Fruit fly (Drosophila melanogaster) whole organism, embryonic: Measurements from ENCODE around the gene Inx5.
A peak's percentile ranks its signal among the peaks of the same experiment; 100 is the strongest.

Experiments
- B-H1 ChIP-seq: fragments of 200-800 bp; sonication (Bioruptor generic); IDR thresholded peaks from 3 replicates; pipeline ENCODE4 v1.3.6; 2022; ENCODE audit warnings: missing biosample characterization, missing genetic modification characterization
- Bteb2 ChIP-seq: fragments of 200-800 bp; sonication (Bioruptor generic); optimal IDR thresholded peaks from 2 replicates; lab custom pipeline; 2016; ENCODE audit warnings: missing biosample characterization, missing genetic modification characterization
- CG10267 ChIP-seq: fragments of 200-800 bp; sonication (Bioruptor generic); optimal IDR thresholded peaks from 2 replicates; lab custom pipeline; 2018; ENCODE audit warnings: missing biosample characterization, mild to moderate bottlenecking, missing genetic modification characterization, moderate library complexity
- CG10366 ChIP-seq: fragments of 200-800 bp; sonication (Bioruptor generic); IDR thresholded peaks from 2 replicates; pipeline ENCODE4 v1.3.6; 2022; ENCODE audit warnings: missing biosample characterization, missing genetic modification characterization
- CG12391 ChIP-seq: fragments of 200-800 bp; sonication (Bioruptor generic); optimal IDR thresholded peaks from 3 replicates; lab custom pipeline; 2018; ENCODE audit warnings: missing biosample characterization, mild to moderate bottlenecking, missing genetic modification characterization, moderate library complexity
- CG13296 ChIP-seq: fragments of 200-800 bp; sonication (Bioruptor generic); optimal IDR thresholded peaks from 3 replicates; lab custom pipeline; 2018; ENCODE audit warnings: missing biosample characterization, mild to moderate bottlenecking, missing genetic modification characterization
- CG14667 ChIP-seq: fragments of 200-800 bp; sonication (Bioruptor generic); IDR thresholded peaks from 2 replicates; pipeline ENCODE4 v1.3.6; 2022; ENCODE audit warnings: missing biosample characterization, missing genetic modification characterization
- CG14860 ChIP-seq: fragments of 200-800 bp; sonication (Bioruptor generic); IDR thresholded peaks from 3 replicates; pipeline ENCODE4 v1.3.6; 2022; ENCODE audit warnings: missing biosample characterization, missing genetic modification characterization; ENCODE audit not compliant: partially characterized antibody
- CG15073 ChIP-seq: fragments of 200-800 bp; sonication (Bioruptor generic); optimal IDR thresholded peaks from 2 replicates; lab custom pipeline; 2016; ENCODE audit warnings: missing biosample characterization, missing genetic modification characterization
- CG16815 ChIP-seq: fragments of 200-800 bp; sonication (Bioruptor generic); optimal IDR thresholded peaks from 3 replicates; lab custom pipeline; 2017; ENCODE audit warnings: missing biosample characterization, mild to moderate bottlenecking, missing genetic modification characterization
- CG2199 ChIP-seq: fragments of 200-800 bp; sonication (Bioruptor generic); IDR thresholded peaks from 3 replicates; pipeline ENCODE4 v1.3.6; 2022; ENCODE audit warnings: missing biosample characterization, missing genetic modification characterization
- CG2678 ChIP-seq: fragments of 200-800 bp; sonication (Bioruptor generic); optimal IDR thresholded peaks from 3 replicates; lab custom pipeline; 2019; ENCODE audit warnings: missing biosample characterization, mild to moderate bottlenecking, missing genetic modification characterization, moderate library complexity
- CG2712 ChIP-seq: fragments of 200-800 bp; optimal IDR thresholded peaks from 3 replicates; lab custom pipeline; 2019; ENCODE audit warnings: missing biosample characterization, mild to moderate bottlenecking, missing genetic modification characterization, moderate library complexity
- CG2875 ChIP-seq: fragments of 200-800 bp; sonication (Bioruptor generic); optimal IDR thresholded peaks from 2 replicates; lab custom pipeline; 2017; ENCODE audit warnings: missing biosample characterization, mild to moderate bottlenecking, missing genetic modification characterization, missing genetic modification reagents
- CG30020 ChIP-seq: fragments of 200-800 bp; optimal IDR thresholded peaks from 2 replicates; lab custom pipeline; 2019; ENCODE audit warnings: missing biosample characterization, mild to moderate bottlenecking, missing genetic modification characterization, moderate library complexity
- CG3065 ChIP-seq: fragments of 200-800 bp; sonication (Bioruptor generic); optimal IDR thresholded peaks from 2 replicates; lab custom pipeline; 2016; ENCODE audit warnings: missing biosample characterization, missing genetic modification characterization
- CG4730 ChIP-seq: fragments of 200-800 bp; sonication (Bioruptor generic); IDR thresholded peaks from 2 replicates; pipeline ENCODE4 v1.3.6; 2022; ENCODE audit warnings: missing biosample characterization, missing genetic modification characterization
- CG5180 ChIP-seq: fragments of 200-800 bp; sonication (Bioruptor generic); optimal IDR thresholded peaks from 3 replicates; lab custom pipeline; 2017; ENCODE audit warnings: missing biosample characterization, missing genetic modification characterization, mild to moderate bottlenecking, moderate library complexity, missing genetic modification reagents
- CG7839 ChIP-seq: fragments of 200-800 bp; sonication (Bioruptor generic); optimal IDR thresholded peaks from 3 replicates; lab custom pipeline; 2018; ENCODE audit warnings: missing biosample characterization, mild to moderate bottlenecking, missing genetic modification characterization, moderate library complexity
- CG8290 ChIP-seq, 3 experiments: fragments of 200-800 bp; sonication (Bioruptor generic); optimal IDR thresholded peaks; 2 replicates each; lab custom pipeline; 2016 to 2019; ENCODE audit warnings: missing biosample characterization in 3 of 3, missing genetic modification characterization in 3 of 3, mild to moderate bottlenecking in 2 of 3, moderate library complexity in 1 of 3
- CG8359 ChIP-seq: fragments of 200-800 bp; sonication (Bioruptor generic); optimal IDR thresholded peaks from 2 replicates; lab custom pipeline; 2017; ENCODE audit warnings: missing biosample characterization, mild to moderate bottlenecking, missing genetic modification characterization, borderline replicate concordance
- CG8944 ChIP-seq: fragments of 200-800 bp; sonication (Bioruptor generic); optimal IDR thresholded peaks from 3 replicates; lab custom pipeline; 2016; ENCODE audit warnings: missing biosample characterization, missing genetic modification characterization
- CG9437 ChIP-seq: fragments of 200-800 bp; sonication (Bioruptor generic); optimal IDR thresholded peaks from 2 replicates; lab custom pipeline; 2018; ENCODE audit warnings: missing biosample characterization, mild to moderate bottlenecking, missing genetic modification characterization
- CTCF ChIP-seq: fragments of 200-800 bp; sonication (Bioruptor generic); optimal IDR thresholded peaks from 2 replicates; lab custom pipeline; 2017; ENCODE audit warnings: missing biosample characterization, mild to moderate bottlenecking, missing genetic modification characterization, moderate library complexity
- D ChIP-seq, 2 experiments: fragments of 200-800 bp in 1 of 2; fragments of >200 bp in 1 of 2; sonication (Bioruptor generic) in 1 of 2; optimal IDR thresholded peaks; 2 replicates in 1 of 2; 3 replicates in 1 of 2; lab custom pipeline; 2017; ENCODE audit warnings: mild to moderate bottlenecking in 1 of 2, missing biosample characterization in 1 of 2, missing genetic modification characterization in 1 of 2, missing genetic modification reagents in 1 of 2
- Ets65A ChIP-seq: fragments of 200-800 bp; sonication (Bioruptor generic); peaks from one replicate; lab custom pipeline; 2016; ENCODE audit warnings: missing biosample characterization, missing genetic modification characterization
- Ets97D ChIP-seq: fragments of 200-800 bp; sonication (Bioruptor generic); optimal IDR thresholded peaks from 3 replicates; lab custom pipeline; 2016; ENCODE audit warnings: missing biosample characterization, missing genetic modification characterization
- Fer1 ChIP-seq: fragments of 200-800 bp; sonication (Bioruptor generic); optimal IDR thresholded peaks from 2 replicates; lab custom pipeline; 2017; ENCODE audit warnings: missing biosample characterization, mild to moderate bottlenecking, missing genetic modification characterization
- H2.0 ChIP-seq: fragments of 200-800 bp; sonication (Bioruptor generic); IDR thresholded peaks from 2 replicates; pipeline ENCODE4 v1.3.6; 2022; ENCODE audit warnings: missing biosample characterization, missing genetic modification characterization
- Med ChIP-seq: fragments of 200-800 bp; sonication (Bioruptor generic); peaks from one replicate; lab custom pipeline; 2016; ENCODE audit warnings: missing biosample characterization, missing genetic modification characterization, mild to moderate bottlenecking, inconsistent platforms, moderate library complexity
- NK7.1 ChIP-seq: fragments of 200-800 bp; sonication (Bioruptor generic); optimal IDR thresholded peaks from 3 replicates; lab custom pipeline; 2016; ENCODE audit warnings: missing biosample characterization, missing genetic modification characterization
- NfI ChIP-seq: fragments of 200-800 bp; sonication (Bioruptor generic); optimal IDR thresholded peaks from 3 replicates; lab custom pipeline; 2018; ENCODE audit warnings: missing biosample characterization, mild to moderate bottlenecking, missing genetic modification characterization, moderate library complexity
- Optix ChIP-seq: fragments of 200-800 bp; sonication (Bioruptor generic); IDR thresholded peaks from 3 replicates; pipeline ENCODE4 v1.3.6; 2022; ENCODE audit warnings: missing biosample characterization, missing genetic modification characterization
- Pdp1 ChIP-seq, 2 experiments: fragments of 200-800 bp; sonication (Bioruptor generic); optimal IDR thresholded peaks; 3 replicates each; lab custom pipeline; 2016; ENCODE audit warnings: missing biosample characterization in 2 of 2, missing genetic modification characterization in 2 of 2, mild to moderate bottlenecking in 1 of 2, moderate library complexity in 1 of 2
- bcd ChIP-seq: fragments of 200-800 bp; sonication (Bioruptor generic); optimal IDR thresholded peaks from 2 replicates; lab custom pipeline; 2017; ENCODE audit warnings: missing biosample characterization, mild to moderate bottlenecking, missing genetic modification characterization
- chinmo ChIP-seq: fragments of 200-800 bp; sonication (Bioruptor generic); IDR thresholded peaks from 4 replicates; pipeline ENCODE4 v1.3.6; 2022; ENCODE audit warnings: missing biosample characterization, missing genetic modification characterization; ENCODE audit not compliant: partially characterized antibody
- gce ChIP-seq: fragments of 200-800 bp; sonication (Bioruptor generic); IDR thresholded peaks from 3 replicates; pipeline ENCODE4 v1.3.6; 2022; ENCODE audit warnings: missing biosample characterization, missing genetic modification characterization
- grn ChIP-seq: fragments of 200-800 bp; sonication (Bioruptor generic); optimal IDR thresholded peaks from 3 replicates; lab custom pipeline; 2017; ENCODE audit warnings: missing biosample characterization, missing genetic modification characterization
- hb ChIP-seq: fragments of 200-800 bp; sonication (Bioruptor generic); IDR thresholded peaks from 3 replicates; pipeline ENCODE4 v1.3.6; 2022; ENCODE audit warnings: missing biosample characterization, missing genetic modification characterization; ENCODE audit not compliant: partially characterized antibody
- her ChIP-seq: fragments of 200-800 bp; sonication (Bioruptor generic); optimal IDR thresholded peaks from 2 replicates; lab custom pipeline; 2016; ENCODE audit warnings: missing biosample characterization, missing genetic modification characterization
- inv ChIP-seq: fragments of 200-800 bp; sonication (Bioruptor generic); IDR thresholded peaks from 2 replicates; pipeline ENCODE4 v1.3.6; 2022; ENCODE audit warnings: missing biosample characterization, missing genetic modification characterization; ENCODE audit not compliant: partially characterized antibody
- lola ChIP-seq, 3 experiments: fragments of >200 bp in 2 of 3; fragments of 200-800 bp in 1 of 3; sonication (Bioruptor generic) in 1 of 3; optimal IDR thresholded peaks; 2 replicates each; lab custom pipeline; 2017 to 2019; ENCODE audit warnings: missing biosample characterization in 3 of 3, missing genetic modification characterization in 3 of 3, mild to moderate bottlenecking in 1 of 3, moderate library complexity in 1 of 3
- slbo ChIP-seq: fragments of 200-800 bp; sonication (Bioruptor generic); IDR thresholded peaks from 2 replicates; pipeline ENCODE4 v1.3.6; 2022; ENCODE audit warnings: missing biosample characterization, missing genetic modification characterization
- stwl ChIP-seq: fragments of 200-800 bp; sonication (Bioruptor generic); optimal IDR thresholded peaks from 3 replicates; lab custom pipeline; 2018; ENCODE audit warnings: missing biosample characterization, mild to moderate bottlenecking, missing genetic modification characterization, moderate library complexity
- tap ChIP-seq: fragments of 200-800 bp; optimal IDR thresholded peaks from 3 replicates; lab custom pipeline; 2019; ENCODE audit warnings: missing biosample characterization, mild to moderate bottlenecking, missing genetic modification characterization, moderate library complexity
- tgo ChIP-seq: fragments of 200-800 bp; sonication (Bioruptor generic); IDR thresholded peaks from 3 replicates; pipeline ENCODE4 v1.3.6; 2022; ENCODE audit warnings: missing biosample characterization, missing genetic modification characterization
- unc-4 ChIP-seq: fragments of 200-800 bp; sonication (Bioruptor generic); IDR thresholded peaks from 2 replicates; pipeline ENCODE4 v1.3.6; 2022; ENCODE audit warnings: missing biosample characterization, missing genetic modification characterization; ENCODE audit not compliant: partially characterized antibody
- zen2 ChIP-seq: fragments of 200-800 bp; sonication (Bioruptor generic); IDR thresholded peaks from 3 replicates; pipeline ENCODE4 v1.3.6; 2022; ENCODE audit warnings: missing biosample characterization, missing genetic modification characterization; ENCODE audit not compliant: partially characterized antibody

Gene Inx5

DNA sequence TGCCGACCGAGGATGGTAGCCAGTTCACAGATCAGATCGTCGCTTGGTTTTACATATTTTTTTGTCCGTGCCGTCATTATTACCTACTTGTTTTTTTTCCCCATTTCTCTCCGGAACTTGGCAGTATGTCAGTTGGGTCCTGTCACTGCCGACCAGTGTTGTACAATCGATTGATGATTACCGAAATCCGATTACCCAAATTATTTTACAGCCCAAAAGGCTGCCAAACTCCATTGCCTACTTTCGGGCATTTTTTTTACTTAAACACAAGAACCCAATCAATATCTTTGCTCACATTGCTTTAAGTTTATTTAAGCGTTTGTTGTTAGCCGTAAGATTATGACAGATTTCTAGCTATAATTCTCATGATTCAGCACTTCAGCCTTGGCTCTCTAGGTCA, at the start of gene Inx5:
TSS of gene Inx5 (minus strand) at position 93 of the 400 bp plus-strand sequence.
- TF ChIP-seq Pdp1 (GFP tag; optimal IDR thresholded peaks at IDR 0.05; lab: Kevin White, UChicago): peak in 1 of 2 experiments; percentile 27
- peak; percentile 17 for TF ChIP-seq Ets97D (GFP tag; lab: Kevin White, UChicago)
- no peak for TF ChIP-seq zen2 (GFP tag; lab: Robert Waterston, UW)
- TF ChIP-seq bcd (GFP tag; lab: Kevin White, UChicago): no peak
- TF ChIP-seq CTCF (GFP tag; lab: Kevin White, UChicago): peak; percentile 24
- no peak for TF ChIP-seq B-H1 (GFP tag; lab: Robert Waterston, UW)
- TF ChIP-seq NK7.1: no peak
- peak; percentile 70 for TF ChIP-seq CG10267 (tag; lab: Kevin White, UChicago)
- TF ChIP-seq tgo: no peak
- TF ChIP-seq stwl (tag; lab: Kevin White, UChicago): peak; percentile 93
- no peak for TF ChIP-seq inv (GFP tag; lab: Robert Waterston, UW)
- TF ChIP-seq CG3065 (GFP tag; lab: Kevin White, UChicago): no peak
- TF ChIP-seq NfI (GFP tag; lab: Kevin White, UChicago): no peak
- 0 out of 4 replicates have a peak, but pooled peaks have one; percentile 4 for TF ChIP-seq chinmo (GFP tag; lab: Robert Waterston, UW)
- TF ChIP-seq Med: peak; percentile 45
- no peak for TF ChIP-seq CG5180 (GFP tag; lab: Kevin White, UChicago)
- peak; percentile 39 for TF ChIP-seq CG8359 (GFP tag; lab: Kevin White, UChicago)
- TF ChIP-seq CG8290 (GFP tag; optimal IDR thresholded peaks at IDR 0.05; lab: Kevin White, UChicago): peak; percentile 75
- TF ChIP-seq CG8290 (tag; optimal IDR thresholded peaks at IDR 0.05; lab: Kevin White, UChicago): peak; percentile 40 to 66

DNA sequence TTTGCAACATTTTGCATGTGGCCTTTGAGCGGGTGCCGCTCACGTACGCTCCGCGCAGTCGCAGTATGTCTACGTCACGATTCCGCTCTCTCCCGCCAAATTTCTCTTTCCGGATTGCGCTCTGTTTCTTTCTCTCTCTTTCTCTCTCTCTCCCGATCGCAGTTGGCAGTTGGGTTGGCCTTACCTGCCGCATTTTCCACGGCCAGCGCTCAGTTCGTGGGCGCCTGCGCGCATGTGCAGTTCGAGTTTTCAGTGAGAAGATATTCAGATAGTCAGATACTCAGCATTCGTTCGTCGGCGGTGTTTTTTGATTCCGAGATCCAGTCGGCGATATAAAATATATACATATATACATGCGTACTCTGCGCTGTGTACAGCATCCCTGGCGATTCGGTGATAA, 49.7 kb upstream of the Inx5 start, which contains the start of gene CG7884:
TSS of gene CG7884 (plus strand) at position 208 of the 400 bp plus-strand sequence.
- TF ChIP-seq her (GFP tag; lab: Kevin White, UChicago): no peak
- no peak for TF ChIP-seq CG15073 (GFP tag; lab: Kevin White, UChicago)
- no peak for TF ChIP-seq slbo
- no peak for TF ChIP-seq CG16815
- no peak for TF ChIP-seq H2.0 (GFP tag; lab: Robert Waterston, UW)
- TF ChIP-seq CG2712 (tag; lab: Kevin White, UChicago): no peak
- TF ChIP-seq CG2199 (GFP tag; lab: Robert Waterston, UW): 0 out of 3 replicates have a peak, but pooled peaks have one; percentile 53
- no peak for TF ChIP-seq gce (GFP tag; lab: Robert Waterston, UW)
- no peak for TF ChIP-seq CG14667 (GFP tag; lab: Robert Waterston, UW)
- TF ChIP-seq CG10366 (GFP tag; lab: Robert Waterston, UW): no peak
- TF ChIP-seq CG9437 (GFP tag; lab: Kevin White, UChicago): no peak
- TF ChIP-seq CG4730 (GFP tag; lab: Robert Waterston, UW): no peak
- TF ChIP-seq CG30020: no peak
- TF ChIP-seq Fer1 (GFP tag; lab: Kevin White, UChicago): no peak
- no peak for TF ChIP-seq CG7839
- no peak for TF ChIP-seq CG12391 (tag; lab: Kevin White, UChicago)
- TF ChIP-seq Bteb2 (GFP tag; lab: Kevin White, UChicago): no peak
- peak; percentile 49 for TF ChIP-seq grn (GFP tag; lab: Kevin White, UChicago)
- TF ChIP-seq Ets97D (GFP tag; lab: Kevin White, UChicago): no peak
- TF ChIP-seq CG2678: no peak
- 0 out of 3 replicates have a peak, but pooled peaks have one; percentile 12 for TF ChIP-seq Optix (GFP tag; lab: Robert Waterston, UW)
- TF ChIP-seq Ets65A (GFP tag; lab: Kevin White, UChicago): no peak
- no peak for TF ChIP-seq lola (GFP tag; optimal IDR thresholded peaks at IDR 0.05; lab: Kevin White, UChicago)
- TF ChIP-seq CG14860 (GFP tag; lab: Robert Waterston, UW): 0 out of 3 replicates have a peak, but pooled peaks have one; percentile 11
- TF ChIP-seq hb: no peak
- TF ChIP-seq CG8944 (GFP tag; lab: Kevin White, UChicago): no peak
- TF ChIP-seq CG13296: no peak
- TF ChIP-seq CG2875 (GFP tag; lab: Kevin White, UChicago): no peak
- TF ChIP-seq CG8290 (GFP tag; optimal IDR thresholded peaks at IDR 0.05; lab: Kevin White, UChicago): no peak
- TF ChIP-seq CG8290 (tag; optimal IDR thresholded peaks at IDR 0.05; lab: Kevin White, UChicago): no peak
- no peak for TF ChIP-seq unc-4 (GFP tag; lab: Robert Waterston, UW)
- no peak for TF ChIP-seq tgo
- TF ChIP-seq tap (tag; lab: Kevin White, UChicago): no peak
- no peak for TF ChIP-seq D (optimal IDR thresholded peaks at IDR 0.05; lab: Kevin White, UChicago)
- no peak for TF ChIP-seq D (GFP tag; optimal IDR thresholded peaks at IDR 0.05; lab: Kevin White, UChicago)
